Worm (Caenorhabditis elegans) whole organism, early embryonic: ENCODE measurements around the gene srh-19.

Experiments used
- B0310.2 ChIP-seq: sonication (generic microtip); optimal IDR thresholded peaks from 2 replicates; lab custom pipeline; 2016; ENCODE audit warnings: mild to moderate bottlenecking, missing genetic modification characterization, missing compliant biosample characterization
- ama-1 ChIP-seq: fragments of 150-350 bp; optimal IDR thresholded peaks from 2 replicates; lab custom pipeline; 2014
- ceh-36 ChIP-seq: sonication (generic microtip); optimal IDR thresholded peaks from 2 replicates; lab custom pipeline; 2016; ENCODE audit warnings: missing genetic modification characterization, inconsistent platforms, missing compliant biosample characterization
- hnd-1 ChIP-seq: sonication (generic microtip); optimal IDR thresholded peaks from 2 replicates; lab custom pipeline; 2016; ENCODE audit warnings: missing genetic modification characterization, missing compliant biosample characterization
- pes-1 ChIP-seq: fragments of 200-800 bp; sonication (Bioruptor generic); IDR thresholded peaks from 2 replicates; pipeline ENCODE4 v1.3.6; 2022; ENCODE audit warnings: missing genetic modification reagents, missing genetic modification characterization, missing compliant biosample characterization
- scrt-1 ChIP-seq: fragments of 200-800 bp; sonication (Bioruptor generic); IDR thresholded peaks from 2 replicates; pipeline ENCODE4 v1.3.6; 2022; ENCODE audit warnings: missing genetic modification characterization, missing compliant biosample characterization
- sea-1 ChIP-seq: fragments of 200-800 bp; sonication (Bioruptor generic); conservative IDR thresholded peaks from 2 replicates; pipeline ENCODE4 v1.3.6; 2022; ENCODE audit warnings: missing genetic modification characterization, missing compliant biosample characterization
- tbx-11 ChIP-seq: fragments of 200-800 bp; sonication (Bioruptor generic); IDR thresholded peaks from 2 replicates; pipeline ENCODE4 v1.3.6; 2022; ENCODE audit warnings: missing genetic modification characterization, missing compliant biosample characterization
- tbx-37 ChIP-seq: fragments of 200-800 bp; sonication (Bioruptor generic); conservative IDR thresholded peaks from 2 replicates; pipeline ENCODE4 v1.3.6; 2022; ENCODE audit warnings: missing genetic modification reagents, missing genetic modification characterization, missing compliant biosample characterization
- tra-4 ChIP-seq: sonication (generic microtip); optimal IDR thresholded peaks from 2 replicates; lab custom pipeline; 2017; ENCODE audit warnings: missing genetic modification characterization, missing compliant biosample characterization

ce11 chrX:1454385-1454784, 41.4 kb downstream of the srh-19 start:
- TF ChIP-seq ama-1 (no peak), tbx-37 (GFP tag; lab: Robert Waterston, UW) (no peak), B0310.2 (no peak), tbx-11 (GFP tag; lab: Robert Waterston, UW) (no peak), scrt-1 (GFP tag; lab: Robert Waterston, UW) (peak; percentile 67; the same call in 1 of the 2 replicates), sea-1 (GFP tag; lab: Robert Waterston, UW) (no peak), pes-1 (GFP tag; lab: Robert Waterston, UW) (no peak), ceh-36 (tag; lab: Kevin White, UChicago) (no peak), tra-4 (tag; lab: Kevin White, UChicago) (no peak), hnd-1 (no peak)
